Fruit fly (Drosophila melanogaster): ENCODE results near the gene CG10650.

CG10650 gene

DNA sequence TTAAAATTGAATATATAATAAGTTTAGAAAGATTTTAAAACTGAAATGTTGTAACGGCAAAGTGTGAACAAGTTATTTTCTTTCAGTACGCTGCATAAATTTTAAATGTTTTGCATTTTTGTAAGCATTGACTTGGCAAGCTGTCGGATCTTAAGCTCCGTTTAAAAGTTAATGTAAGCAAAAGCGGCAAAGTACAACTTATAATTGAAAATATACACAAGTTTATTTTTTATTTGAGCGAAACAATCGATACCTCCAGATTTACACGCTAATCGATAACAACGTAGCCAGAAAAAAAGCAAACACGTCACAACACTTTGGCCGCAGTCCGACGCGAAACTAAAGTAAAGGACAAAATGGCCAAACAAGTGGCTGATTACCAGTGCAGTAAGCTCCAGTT lies 45.9 kb upstream of the CG10650 start, which contains the start of gene Catsup (continued):
- TF ChIP-seq CG14860 (GFP tag; IDR thresholded peaks at IDR 0.05; ENCODE audit: partially characterized antibody) (peak; percentile 47; the same call in 2 of the 3 replicates), CG6765 (GFP tag; optimal IDR thresholded peaks at IDR 0.05) (no peak), mam (GFP tag; optimal IDR thresholded peaks at IDR 0.05) (no peak), Oaz (GFP tag; IDR thresholded peaks at IDR 0.05) (no peak), CG14710 (tag; optimal IDR thresholded peaks at IDR 0.05) (peak; percentile 22), phol (tag; optimal IDR thresholded peaks at IDR 0.05) (peak; percentile 17), CG16813 (GFP tag; IDR thresholded peaks at IDR 0.05; ENCODE audit: partially characterized antibody) (peak; percentile 63; the same call in 2 of the 3 replicates), CG2120 (GFP tag; optimal IDR thresholded peaks at IDR 0.05) (no peak), Rx (GFP tag; IDR thresholded peaks at IDR 0.05) (no peak), CG7786 (GFP tag; optimal IDR thresholded peaks at IDR 0.05) (no peak), unpg (GFP tag; optimal IDR thresholded peaks at IDR 0.05) (no peak), bcd (GFP tag; optimal IDR thresholded peaks at IDR 0.05) (no peak), bowl (GFP tag; IDR thresholded peaks at IDR 0.05) (no peak), Sox102F (GFP tag; optimal IDR thresholded peaks at IDR 0.05) (no peak), CG43689 (GFP tag; IDR thresholded peaks at IDR 0.05) (no peak), inv (GFP tag; IDR thresholded peaks at IDR 0.05; ENCODE audit: partially characterized antibody) (peak; percentile 61), knrl (GFP tag; IDR thresholded peaks at IDR 0.05; ENCODE audit: partially characterized antibody) (peak; percentile 75), sna (GFP tag; IDR thresholded peaks at IDR 0.05; ENCODE audit: partially characterized antibody) (peak; percentile 78), CG12942 (GFP tag; optimal IDR thresholded peaks at IDR 0.05) (no peak), CG12659 (GFP tag; optimal IDR thresholded peaks at IDR 0.05) (peak; percentile 16), Med (GFP tag) (peak; percentile 29), CG6791 (GFP tag; IDR thresholded peaks at IDR 0.05; ENCODE audit: partially characterized antibody) (peak; percentile 76), Ada2b (GFP tag; IDR thresholded peaks at IDR 0.05) (no peak), CkIIα-i1 (GFP tag; IDR thresholded peaks at IDR 0.05) (no peak), nerfin-1 (tag; optimal IDR thresholded peaks at IDR 0.05) (no peak), br (optimal IDR thresholded peaks at IDR 0.05) (no peak), CG10274 (GFP tag; optimal IDR thresholded peaks at IDR 0.05) (no peak), CG15479 (GFP tag; optimal IDR thresholded peaks at IDR 0.05) (no peak), Fer1 (GFP tag; optimal IDR thresholded peaks at IDR 0.05) (no peak), Dref (GFP tag; IDR thresholded peaks at IDR 0.05) (peak; percentile 69), gsb (GFP tag; IDR thresholded peaks at IDR 0.05) (no peak), NFAT (GFP tag; IDR thresholded peaks at IDR 0.05) (no peak), row (GFP tag; IDR thresholded peaks at IDR 0.05) (peak; percentile 14; the same call in 1 of the 3 replicates), CG1529 (GFP tag; optimal IDR thresholded peaks at IDR 0.05) (no peak), HmgZ (tag; optimal IDR thresholded peaks at IDR 0.05) (peak; percentile 12), Xbp1 (GFP tag; optimal IDR thresholded peaks at IDR 0.05) (peak; percentile 24), zen2 (GFP tag; IDR thresholded peaks at IDR 0.05; ENCODE audit: partially characterized antibody) (peak; percentile 43; the same call in 1 of the 3 replicates), Sox100B (GFP tag; optimal IDR thresholded peaks at IDR 0.05) (no peak), CG17186 (GFP tag; optimal IDR thresholded peaks at IDR 0.05) (no peak), Camta (GFP tag; optimal IDR thresholded peaks at IDR 0.05) (no peak), CG1647 (GFP tag; optimal IDR thresholded peaks at IDR 0.05) (no peak), trem (tag; optimal IDR thresholded peaks at IDR 0.05) (peak; percentile 16), prd (optimal IDR thresholded peaks at IDR 0.05) (no peak), prd (GFP tag; IDR thresholded peaks at IDR 0.05) (no peak), gce (GFP tag; IDR thresholded peaks at IDR 0.05) (no peak), dati (GFP tag; IDR thresholded peaks at IDR 0.05) (no peak), CG10543 (GFP tag; optimal IDR thresholded peaks at IDR 0.05) (no peak), CG1603 (tag; optimal IDR thresholded peaks at IDR 0.05) (peak; percentile 6), Abd-B (GFP tag; optimal IDR thresholded peaks at IDR 0.05) (no peak), Hey (tag; optimal IDR thresholded peaks at IDR 0.05) (no peak), YL-1 (GFP tag; optimal IDR thresholded peaks at IDR 0.05) (peak; percentile 52)

All from whole organism, embryonic.